Fruit fly (Drosophila melanogaster) whole organism, embryonic: ENCODE data around the gene CG34148.
A peak's percentile ranks its signal among the peaks of the same experiment; 100 is the strongest.

Experiments used
- Antp ChIP-seq: fragments of 200-800 bp; sonication (Bioruptor generic); optimal IDR thresholded peaks from 3 replicates; lab custom pipeline; 2016; ENCODE audit warnings: missing biosample characterization, missing genetic modification characterization
- Atf3 ChIP-seq: fragments of 200-800 bp; sonication (Bioruptor generic); optimal IDR thresholded peaks from 3 replicates; lab custom pipeline; 2016; ENCODE audit warnings: missing biosample characterization, missing genetic modification characterization
- BtbVII ChIP-seq: fragments of 200-800 bp; sonication (Bioruptor generic); optimal IDR thresholded peaks from 3 replicates; lab custom pipeline; 2017; ENCODE audit warnings: missing biosample characterization, mild to moderate bottlenecking, missing genetic modification characterization
- CG10147 ChIP-seq: fragments of 200-800 bp; sonication (Bioruptor generic); optimal IDR thresholded peaks from 2 replicates; lab custom pipeline; 2019; ENCODE audit warnings: missing biosample characterization, mild to moderate bottlenecking, missing genetic modification characterization, moderate library complexity
- CG10462 ChIP-seq: fragments of 200-800 bp; sonication (Bioruptor generic); optimal IDR thresholded peaks from 2 replicates; lab custom pipeline; 2016; ENCODE audit warnings: missing biosample characterization, missing genetic modification characterization
- CG10959 ChIP-seq: fragments of 200-800 bp; sonication (Bioruptor generic); IDR thresholded peaks from 2 replicates; pipeline ENCODE4 v1.3.6; 2022; ENCODE audit warnings: missing biosample characterization, missing genetic modification characterization
- CG11093 ChIP-seq: fragments of 200-800 bp; sonication (Bioruptor generic); IDR thresholded peaks from 3 replicates; pipeline ENCODE4 v1.3.6; 2022; ENCODE audit warnings: missing biosample characterization, missing genetic modification characterization
- CG11560 ChIP-seq: fragments of 200-800 bp; sonication (Bioruptor generic); IDR thresholded peaks from 3 replicates; pipeline ENCODE4 v1.3.6; 2022; ENCODE audit warnings: missing biosample characterization, missing genetic modification characterization
- CG11695 ChIP-seq: fragments of 200-800 bp; sonication (Bioruptor generic); IDR thresholded peaks from 3 replicates; pipeline ENCODE4 v1.3.6; 2022; ENCODE audit warnings: missing biosample characterization, missing genetic modification characterization
- CG11723 ChIP-seq: fragments of 200-800 bp; sonication (Bioruptor generic); optimal IDR thresholded peaks from 2 replicates; lab custom pipeline; 2017; ENCODE audit warnings: missing biosample characterization, mild to moderate bottlenecking, missing genetic modification characterization
- CG13287 ChIP-seq: fragments of 200-800 bp; sonication (Bioruptor generic); IDR thresholded peaks from 2 replicates; pipeline ENCODE4 v1.3.6; 2022; ENCODE audit warnings: missing biosample characterization, missing genetic modification characterization; ENCODE audit not compliant: partially characterized antibody
- CG13296 ChIP-seq: fragments of 200-800 bp; sonication (Bioruptor generic); optimal IDR thresholded peaks from 3 replicates; lab custom pipeline; 2018; ENCODE audit warnings: missing biosample characterization, mild to moderate bottlenecking, missing genetic modification characterization
- CG1647 ChIP-seq: fragments of 200-800 bp; sonication (Bioruptor generic); optimal IDR thresholded peaks from 3 replicates; lab custom pipeline; 2016; ENCODE audit warnings: missing biosample characterization, missing genetic modification characterization
- CG17612 ChIP-seq: fragments of 200-800 bp; sonication (Bioruptor generic); IDR thresholded peaks from 2 replicates; pipeline ENCODE4 v1.3.6; 2022; ENCODE audit warnings: missing biosample characterization, missing genetic modification characterization
- CG17912 ChIP-seq: fragments of 200-800 bp; sonication (Bioruptor generic); optimal IDR thresholded peaks from 2 replicates; lab custom pipeline; 2018; ENCODE audit warnings: missing biosample characterization, mild to moderate bottlenecking, missing genetic modification characterization
- CG18476 ChIP-seq: fragments of 200-800 bp; sonication (Bioruptor generic); optimal IDR thresholded peaks from 2 replicates; lab custom pipeline; 2016; ENCODE audit warnings: missing biosample characterization, mild to moderate bottlenecking, missing genetic modification characterization
- CG32532 ChIP-seq: fragments of 200-800 bp; sonication (Bioruptor generic); IDR thresholded peaks from 2 replicates; pipeline ENCODE4 v1.3.6; 2022; ENCODE audit warnings: missing biosample characterization, missing genetic modification characterization
- CG32772 ChIP-seq: fragments of 200-800 bp; sonication (Bioruptor generic); IDR thresholded peaks from 2 replicates; pipeline ENCODE4 v1.3.6; 2022; ENCODE audit warnings: missing biosample characterization, missing genetic modification characterization
- CG3281 ChIP-seq: fragments of 200-800 bp; sonication (Bioruptor generic); optimal IDR thresholded peaks from 3 replicates; lab custom pipeline; 2017; ENCODE audit warnings: missing biosample characterization, mild to moderate bottlenecking, missing genetic modification characterization
- CG3407 ChIP-seq: fragments of 200-800 bp; sonication (Bioruptor generic); optimal IDR thresholded peaks from 2 replicates; lab custom pipeline; 2018; ENCODE audit warnings: missing biosample characterization, mild to moderate bottlenecking, missing genetic modification characterization
- CG4282 ChIP-seq: fragments of 200-800 bp; sonication (Bioruptor generic); optimal IDR thresholded peaks from 2 replicates; lab custom pipeline; 2016; ENCODE audit warnings: missing biosample characterization, missing genetic modification characterization
- CG6654 ChIP-seq: fragments of 200-800 bp; sonication (Bioruptor generic); optimal IDR thresholded peaks from 2 replicates; lab custom pipeline; 2017; ENCODE audit warnings: missing biosample characterization, mild to moderate bottlenecking, missing genetic modification characterization
- CG7271 ChIP-seq: fragments of 200-800 bp; sonication (Bioruptor generic); optimal IDR thresholded peaks from 2 replicates; lab custom pipeline; 2018; ENCODE audit warnings: missing biosample characterization, mild to moderate bottlenecking, missing genetic modification characterization, moderate library complexity
- CG7786 ChIP-seq: fragments of 200-800 bp; sonication (Bioruptor generic); optimal IDR thresholded peaks from 2 replicates; lab custom pipeline; 2016; ENCODE audit warnings: missing biosample characterization, missing genetic modification characterization
- CG7928 ChIP-seq: fragments of 200-800 bp; sonication (Bioruptor generic); optimal IDR thresholded peaks from 2 replicates; lab custom pipeline; 2017; ENCODE audit warnings: missing biosample characterization, mild to moderate bottlenecking, missing genetic modification characterization
- CG8089 ChIP-seq: fragments of 200-800 bp; sonication (Bioruptor generic); optimal IDR thresholded peaks from 3 replicates; lab custom pipeline; 2016; ENCODE audit warnings: missing biosample characterization, missing genetic modification characterization
- CG9437 ChIP-seq: fragments of 200-800 bp; sonication (Bioruptor generic); optimal IDR thresholded peaks from 2 replicates; lab custom pipeline; 2018; ENCODE audit warnings: missing biosample characterization, mild to moderate bottlenecking, missing genetic modification characterization
- CG9727 ChIP-seq: fragments of 200-800 bp; sonication (Bioruptor generic); optimal IDR thresholded peaks from 3 replicates; lab custom pipeline; 2017; ENCODE audit warnings: missing biosample characterization, mild to moderate bottlenecking, missing genetic modification characterization
- Dek ChIP-seq: fragments of 200-800 bp; sonication (Bioruptor generic); optimal IDR thresholded peaks from 3 replicates; lab custom pipeline; 2019; ENCODE audit warnings: missing biosample characterization, mild to moderate bottlenecking, missing genetic modification characterization, moderate library complexity
- Dp ChIP-seq: fragments of 200-800 bp; sonication (Bioruptor generic); optimal IDR thresholded peaks from 2 replicates; lab custom pipeline; 2018; ENCODE audit warnings: missing biosample characterization, mild to moderate bottlenecking, missing genetic modification characterization, moderate library complexity
- Pdp1 ChIP-seq, 2 experiments: fragments of 200-800 bp; sonication (Bioruptor generic); optimal IDR thresholded peaks; 3 replicates each; lab custom pipeline; 2016; ENCODE audit warnings: missing biosample characterization in 2 of 2, missing genetic modification characterization in 2 of 2, mild to moderate bottlenecking in 1 of 2, moderate library complexity in 1 of 2
- Rfx ChIP-seq: fragments of 200-800 bp; sonication (Bioruptor generic); IDR thresholded peaks from 2 replicates; pipeline ENCODE4 v1.3.6; 2022; ENCODE audit warnings: missing biosample characterization, missing genetic modification characterization
- YL-1 ChIP-seq: fragments of 200-800 bp; sonication (Bioruptor generic); optimal IDR thresholded peaks from 3 replicates; lab custom pipeline; 2017; ENCODE audit warnings: missing biosample characterization, mild to moderate bottlenecking, missing genetic modification characterization
- ato ChIP-seq: fragments of 200-800 bp; sonication (Bioruptor generic); IDR thresholded peaks from 2 replicates; pipeline ENCODE4 v1.3.6; 2022; ENCODE audit warnings: missing biosample characterization, missing genetic modification characterization; ENCODE audit not compliant: partially characterized antibody
- bowl ChIP-seq: fragments of 200-800 bp; sonication (Bioruptor generic); IDR thresholded peaks from 2 replicates; pipeline ENCODE4 v1.3.6; 2022; ENCODE audit warnings: missing biosample characterization, missing genetic modification characterization
- chif ChIP-seq, 2 experiments: fragments of 200-800 bp; sonication (Bioruptor generic); optimal IDR thresholded peaks; 3 replicates each; lab custom pipeline; 2016; ENCODE audit warnings: missing biosample characterization in 2 of 2, missing genetic modification characterization in 2 of 2
- crol ChIP-seq: fragments of 200-800 bp; sonication (Bioruptor generic); IDR thresholded peaks from 2 replicates; pipeline ENCODE4 v1.3.6; 2022; ENCODE audit warnings: missing biosample characterization, missing genetic modification characterization
- dm ChIP-seq: fragments of 200-800 bp; sonication (Bioruptor generic); optimal IDR thresholded peaks from 3 replicates; lab custom pipeline; 2016; ENCODE audit warnings: missing biosample characterization, missing genetic modification characterization
- eve ChIP-seq, 2 experiments: fragments of >200 bp; optimal IDR thresholded peaks; 2 replicates each; lab custom pipeline; 2017; ENCODE audit warnings: missing biosample characterization in 2 of 2, missing genetic modification characterization in 2 of 2
- hbn ChIP-seq: fragments of 200-800 bp; sonication (Bioruptor generic); IDR thresholded peaks from 2 replicates; pipeline ENCODE4 v1.3.6; 2022; ENCODE audit warnings: missing biosample characterization, missing genetic modification characterization; ENCODE audit not compliant: partially characterized antibody
- inv ChIP-seq: fragments of 200-800 bp; sonication (Bioruptor generic); IDR thresholded peaks from 2 replicates; pipeline ENCODE4 v1.3.6; 2022; ENCODE audit warnings: missing biosample characterization, missing genetic modification characterization; ENCODE audit not compliant: partially characterized antibody
- kah ChIP-seq: fragments of 200-800 bp; sonication (Bioruptor generic); optimal IDR thresholded peaks from 2 replicates; lab custom pipeline; 2018; ENCODE audit warnings: missing biosample characterization, mild to moderate bottlenecking, missing genetic modification characterization
- lbe ChIP-seq: fragments of 200-800 bp; sonication (Bioruptor generic); optimal IDR thresholded peaks from 2 replicates; lab custom pipeline; 2016; ENCODE audit warnings: missing biosample characterization, mild to moderate bottlenecking, missing genetic modification characterization
- otp ChIP-seq: fragments of 200-800 bp; sonication (Bioruptor generic); IDR thresholded peaks from 3 replicates; pipeline ENCODE4, ENCODE4 v1.3.6; 2022; ENCODE audit warnings: missing biosample characterization, missing genetic modification characterization
- repo ChIP-seq: fragments of 200-800 bp; sonication (Bioruptor generic); optimal IDR thresholded peaks from 2 replicates; lab custom pipeline; 2016; ENCODE audit warnings: missing biosample characterization, missing genetic modification characterization
- sob ChIP-seq: fragments of 200-800 bp; sonication (Bioruptor generic); IDR thresholded peaks from 2 replicates; pipeline ENCODE4 v1.3.6; 2022; ENCODE audit warnings: missing biosample characterization, missing genetic modification characterization
- tio ChIP-seq: fragments of 200-800 bp; sonication (Bioruptor generic); optimal IDR thresholded peaks from 2 replicates; lab custom pipeline; 2017; ENCODE audit warnings: missing biosample characterization, missing genetic modification characterization, inconsistent platforms
- wek ChIP-seq: fragments of 200-800 bp; sonication (Bioruptor generic); optimal IDR thresholded peaks from 3 replicates; lab custom pipeline; 2018; ENCODE audit warnings: missing biosample characterization, mild to moderate bottlenecking, missing genetic modification characterization, moderate library complexity
- zfh2 ChIP-seq: fragments of 200-800 bp; sonication (Bioruptor generic); optimal IDR thresholded peaks from 2 replicates; lab custom pipeline; 2016; ENCODE audit warnings: missing biosample characterization, missing genetic modification characterization

Gene CG34148

DNA sequence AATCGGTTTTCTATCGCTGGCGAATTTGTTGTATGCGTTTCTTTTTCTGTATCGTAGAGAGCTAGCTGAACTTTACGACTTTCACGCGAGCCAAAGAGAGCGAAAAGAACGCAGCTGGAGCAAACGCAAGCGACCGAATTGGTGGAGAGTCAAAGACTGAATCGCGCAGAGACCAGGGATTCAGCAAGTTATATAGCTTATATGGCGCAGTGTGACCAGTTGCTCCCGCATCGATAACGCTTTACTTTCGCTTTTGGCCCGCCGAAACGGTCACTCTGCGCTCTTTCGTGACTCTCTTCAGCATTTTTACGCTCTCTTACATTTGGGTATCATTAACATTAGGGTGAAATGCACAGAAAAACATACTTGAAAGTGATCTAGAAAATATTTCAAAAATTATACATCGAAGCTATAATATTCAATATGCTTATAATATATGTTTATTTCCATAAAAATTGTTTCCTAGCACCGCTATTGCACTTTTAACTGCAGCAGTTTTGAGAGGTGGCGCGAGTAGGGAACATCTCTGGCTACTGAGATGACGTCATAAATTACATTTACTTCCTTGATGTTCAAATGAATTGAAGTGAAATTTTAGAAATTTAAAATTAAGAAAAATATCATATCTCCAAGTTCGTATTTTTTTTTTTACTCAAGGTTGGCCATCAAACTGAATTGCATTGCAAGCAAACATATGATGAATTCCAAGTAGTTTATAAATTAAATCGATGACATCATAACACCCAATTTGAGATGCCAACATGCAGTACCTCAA is 22.2 kb downstream of the CG34148 start, which contains the start of gene glec (continued):
- TF ChIP-seq CG8089 (GFP tag; lab: Kevin White, UChicago): peak; percentile 11
- TF ChIP-seq CG7786 (GFP tag; lab: Kevin White, UChicago): no peak
- TF ChIP-seq CG11723 (GFP tag; lab: Kevin White, UChicago): no peak
- TF ChIP-seq CG10959 (GFP tag; lab: Robert Waterston, UW): no peak
- peak; percentile 0 for TF ChIP-seq repo (GFP tag; lab: Kevin White, UChicago)
- TF ChIP-seq CG3281 (GFP tag; lab: Kevin White, UChicago): peak; percentile 6
- TF ChIP-seq CG11695 (GFP tag; lab: Robert Waterston, UW): peak; percentile 50; the same call in 2 of the 3 replicates
- TF ChIP-seq Pdp1 (GFP tag; optimal IDR thresholded peaks at IDR 0.05; lab: Kevin White, UChicago): peak in 1 of 2 experiments; percentile 54
- TF ChIP-seq CG11093: no peak
- peak; percentile 2 for TF ChIP-seq Dek (tag; lab: Kevin White, UChicago)
- peak; percentile 63 for TF ChIP-seq CG7928 (GFP tag; lab: Kevin White, UChicago)
- TF ChIP-seq CG6654 (GFP tag; lab: Kevin White, UChicago): no peak
- peak; percentile 55 for TF ChIP-seq tio (GFP tag; lab: Kevin White, UChicago)
- TF ChIP-seq crol (GFP tag; lab: Robert Waterston, UW): peak; percentile 18; the same call in 1 of the 2 replicates
- TF ChIP-seq YL-1 (GFP tag; lab: Kevin White, UChicago): peak; percentile 38
- no peak for TF ChIP-seq CG10462 (GFP tag; lab: Kevin White, UChicago)
- TF ChIP-seq bowl (GFP tag; lab: Robert Waterston, UW): peak; percentile 52; the same call in 1 of the 2 replicates
- no peak for TF ChIP-seq CG11560
- peak; percentile 34; the same call in 1 of the 2 replicates for TF ChIP-seq Rfx (GFP tag; lab: Robert Waterston, UW)
- peak; percentile 9 for TF ChIP-seq Dp (GFP tag; lab: Kevin White, UChicago)
- TF ChIP-seq CG17612: no peak
- TF ChIP-seq CG17912: peak; percentile 45
- TF ChIP-seq CG32532: peak; percentile 63
- peak; percentile 73; the same call in 2 of the 3 replicates for TF ChIP-seq otp (GFP tag; lab: Robert Waterston, UW)
- TF ChIP-seq hbn: no peak
- peak; percentile 34; the same call in 1 of the 2 replicates for TF ChIP-seq sob (GFP tag; lab: Robert Waterston, UW)
- peak; percentile 25 for TF ChIP-seq CG9437
- TF ChIP-seq Antp: peak; percentile 57
- peak in 1 of 2 experiments; percentile 93 for TF ChIP-seq eve (GFP tag; optimal IDR thresholded peaks at IDR 0.05; lab: Kevin White, UChicago)
- TF ChIP-seq CG9727: peak; percentile 1
- TF ChIP-seq CG13296 (GFP tag; lab: Kevin White, UChicago): peak; percentile 43
- TF ChIP-seq wek (GFP tag; lab: Kevin White, UChicago): peak; percentile 21
- peak; percentile 61; the same call in 1 of the 2 replicates for TF ChIP-seq CG13287 (GFP tag; lab: Robert Waterston, UW)
- TF ChIP-seq CG18476 (GFP tag; lab: Kevin White, UChicago): no peak
- TF ChIP-seq CG4282: peak; percentile 26
- TF ChIP-seq CG3407: peak; percentile 12
- no peak for TF ChIP-seq chif (GFP tag; optimal IDR thresholded peaks at IDR 0.05; lab: Kevin White, UChicago)
- TF ChIP-seq dm: no peak
- TF ChIP-seq CG7271 (tag; lab: Kevin White, UChicago): no peak
- no peak for TF ChIP-seq CG10147
- TF ChIP-seq CG1647 (GFP tag; lab: Kevin White, UChicago): peak; percentile 40
- TF ChIP-seq CG32772 (GFP tag; lab: Robert Waterston, UW): no peak
- TF ChIP-seq lbe (GFP tag; lab: Kevin White, UChicago): peak; percentile 19
- TF ChIP-seq zfh2: no peak
- peak; percentile 36 for TF ChIP-seq Atf3
- TF ChIP-seq ato (GFP tag; lab: Robert Waterston, UW): peak; percentile 78
- no peak for TF ChIP-seq BtbVII
- TF ChIP-seq kah (GFP tag; lab: Kevin White, UChicago): no peak
- peak; percentile 19; the same call in 1 of the 2 replicates for TF ChIP-seq inv (GFP tag; lab: Robert Waterston, UW)
